Worm (Caenorhabditis elegans) whole organism, L4/young adult: ENCODE results near the gene snpc-1.1.

ENCODE experiments used
- W03F9.2 ChIP-seq: fragments of 150-350 bp; optimal IDR thresholded peaks from 2 replicates; lab custom pipeline; 2014; ENCODE audit warnings: missing biosample characterization, missing genetic modification characterization
- dao-5 ChIP-seq: sonication (generic microtip); optimal IDR thresholded peaks from 2 replicates; lab custom pipeline; 2016; ENCODE audit warnings: missing genotype, missing genetic modification characterization, moderate library complexity, missing compliant biosample characterization
- him-1 ChIP-seq: sonication (generic microtip); optimal IDR thresholded peaks from 2 replicates; lab custom pipeline; 2016; ENCODE audit warnings: missing genotype, missing genetic modification reagents, missing genetic modification characterization, missing compliant biosample characterization

ce11 chrII:7763569-7763968 is 17.5 kb downstream of the snpc-1.1 start, which contains the start of gene B0228.9:
- TF ChIP-seq him-1 (tag; lab: Kevin White, UChicago) (no peak), dao-5 (no peak), W03F9.2 (tag; lab: Kevin White, UChicago) (no peak)
